Worm (Caenorhabditis elegans) whole organism, late embryonic: ENCODE measurements around the gene sms-2.
A peak's percentile ranks its signal among the peaks of the same experiment; 100 is the strongest.

ENCODE experiments used
- C08G9.2 ChIP-seq: sonication (generic microtip); optimal IDR thresholded peaks from 2 replicates; lab custom pipeline; 2016; ENCODE audit warnings: mild to moderate bottlenecking, missing genetic modification characterization, moderate library complexity, missing compliant biosample characterization
- C38D4.7 ChIP-seq: fragments of 200-800 bp; sonication (Bioruptor generic); optimal IDR thresholded peaks from 2 replicates; lab custom pipeline; 2018; ENCODE audit warnings: mild to moderate bottlenecking, missing genetic modification characterization, moderate library complexity, missing compliant biosample characterization
- ahr-1 ChIP-seq: sonication (generic microtip); optimal IDR thresholded peaks from 2 replicates; lab custom pipeline; 2016; ENCODE audit warnings: missing genetic modification characterization, missing compliant biosample characterization
- ceh-14 ChIP-seq: sonication (generic microtip); optimal IDR thresholded peaks from 2 replicates; lab custom pipeline; 2016; ENCODE audit warnings: missing genotype, missing genetic modification characterization, missing compliant biosample characterization
- ceh-18 ChIP-seq: sonication (generic microtip); optimal IDR thresholded peaks from 2 replicates; lab custom pipeline; 2016; ENCODE audit warnings: missing genetic modification characterization, missing compliant biosample characterization
- ceh-19 ChIP-seq: fragments of 200-800 bp; sonication (Bioruptor generic); optimal IDR thresholded peaks from 2 replicates; lab custom pipeline; 2018; ENCODE audit warnings: mild to moderate bottlenecking, missing genetic modification characterization, missing compliant biosample characterization
- ceh-31 ChIP-seq: sonication (generic microtip); optimal IDR thresholded peaks from 2 replicates; lab custom pipeline; 2016; ENCODE audit warnings: missing genetic modification characterization, missing compliant biosample characterization
- ceh-34 ChIP-seq: sonication (generic microtip); optimal IDR thresholded peaks from 2 replicates; lab custom pipeline; 2016; ENCODE audit warnings: mild to moderate bottlenecking, missing genetic modification characterization, missing compliant biosample characterization
- ceh-6 ChIP-seq: fragments of 200-800 bp; sonication (Bioruptor generic); optimal IDR thresholded peaks from 2 replicates; lab custom pipeline; 2018; ENCODE audit warnings: mild to moderate bottlenecking, missing genetic modification characterization, missing compliant biosample characterization
- ceh-9 ChIP-seq: sonication (generic microtip); optimal IDR thresholded peaks from 2 replicates; lab custom pipeline; 2016; ENCODE audit warnings: mild to moderate bottlenecking, missing genetic modification characterization, inconsistent platforms, missing compliant biosample characterization
- dmd-4 ChIP-seq: sonication (generic microtip); optimal IDR thresholded peaks from 2 replicates; lab custom pipeline; 2016; ENCODE audit warnings: borderline replicate concordance, missing genetic modification characterization, missing compliant biosample characterization
- elt-4 ChIP-seq: sonication (generic microtip); optimal IDR thresholded peaks from 2 replicates; lab custom pipeline; 2016; ENCODE audit warnings: missing genetic modification characterization, missing compliant biosample characterization
- ets-4 ChIP-seq: sonication (generic microtip); optimal IDR thresholded peaks from 2 replicates; lab custom pipeline; 2016; ENCODE audit warnings: missing genetic modification characterization, missing compliant biosample characterization
- eyg-1 ChIP-seq: sonication (generic microtip); optimal IDR thresholded peaks from 2 replicates; lab custom pipeline; 2016; ENCODE audit warnings: missing genotype, missing genetic modification characterization, missing compliant biosample characterization
- fax-1 ChIP-seq: sonication (generic microtip); optimal IDR thresholded peaks from 2 replicates; lab custom pipeline; 2016; ENCODE audit warnings: missing genotype, missing genetic modification characterization, missing compliant biosample characterization
- fkh-6 ChIP-seq: sonication (generic microtip); optimal IDR thresholded peaks from 2 replicates; lab custom pipeline; 2016; ENCODE audit warnings: missing genetic modification characterization, missing compliant biosample characterization
- gmeb-2 ChIP-seq: sonication (generic microtip); optimal IDR thresholded peaks from 2 replicates; lab custom pipeline; 2016; ENCODE audit warnings: missing genetic modification characterization, inconsistent platforms, missing compliant biosample characterization
- hlh-30 ChIP-seq: sonication (generic microtip); optimal IDR thresholded peaks from 2 replicates; lab custom pipeline; 2017; ENCODE audit warnings: antibody characterized with exemption, missing genetic modification characterization, missing compliant biosample characterization; ENCODE audit not compliant: insufficient read depth
- hlh-6 ChIP-seq: sonication (generic microtip); optimal IDR thresholded peaks from 2 replicates; lab custom pipeline; 2016; ENCODE audit warnings: missing genotype, missing genetic modification characterization, missing compliant biosample characterization
- mec-3 ChIP-seq: sonication (generic microtip); optimal IDR thresholded peaks from 2 replicates; lab custom pipeline; 2016; ENCODE audit warnings: borderline replicate concordance, missing genetic modification characterization, missing compliant biosample characterization
- nfya-1 ChIP-seq: sonication (generic microtip); optimal IDR thresholded peaks from 2 replicates; lab custom pipeline; 2017; ENCODE audit warnings: missing genetic modification characterization, mild to moderate bottlenecking, missing compliant biosample characterization, antibody characterized with exemption, moderate library complexity
- npax-4 ChIP-seq: sonication (generic microtip); optimal IDR thresholded peaks from 2 replicates; lab custom pipeline; 2016; ENCODE audit warnings: missing genetic modification characterization, missing compliant biosample characterization
- odd-2 ChIP-seq: sonication (generic microtip); optimal IDR thresholded peaks from 2 replicates; lab custom pipeline; 2017; ENCODE audit warnings: antibody characterized with exemption, mild to moderate bottlenecking, missing genetic modification characterization, missing compliant biosample characterization
- pat-9 ChIP-seq: fragments of 200-800 bp; sonication (Bioruptor generic); optimal IDR thresholded peaks from 2 replicates; lab custom pipeline; 2018; ENCODE audit warnings: mild to moderate bottlenecking, missing genetic modification characterization, moderate library complexity, missing compliant biosample characterization
- pax-1 ChIP-seq: fragments of 150-350 bp; optimal IDR thresholded peaks from 2 replicates; lab custom pipeline; 2014; ENCODE audit warnings: missing biosample characterization, missing genetic modification characterization
- pqm-1 ChIP-seq: sonication (generic microtip); optimal IDR thresholded peaks from 2 replicates; lab custom pipeline; 2016; ENCODE audit warnings: missing genetic modification characterization, missing compliant biosample characterization
- sox-4 ChIP-seq: sonication (generic microtip); optimal IDR thresholded peaks from 2 replicates; lab custom pipeline; 2017; ENCODE audit warnings: mild to moderate bottlenecking, missing genetic modification characterization, inconsistent platforms, missing compliant biosample characterization
- tbx-2 ChIP-seq: sonication (generic microtip); optimal IDR thresholded peaks from 2 replicates; lab custom pipeline; 2016; ENCODE audit warnings: missing genetic modification characterization, missing compliant biosample characterization
- tbx-7 ChIP-seq: sonication (generic microtip); optimal IDR thresholded peaks from 2 replicates; lab custom pipeline; 2016; ENCODE audit warnings: missing genotype, missing genetic modification characterization, missing compliant biosample characterization
- ttx-3 ChIP-seq: sonication (generic microtip); optimal IDR thresholded peaks from 2 replicates; lab custom pipeline; 2016; ENCODE audit warnings: missing genetic modification reagents, missing genetic modification characterization, missing compliant biosample characterization
- unc-42 ChIP-seq: sonication (generic microtip); optimal IDR thresholded peaks from 2 replicates; lab custom pipeline; 2016; ENCODE audit warnings: missing genotype, missing genetic modification characterization, missing compliant biosample characterization
- zip-5 ChIP-seq: sonication (generic microtip); optimal IDR thresholded peaks from 2 replicates; lab custom pipeline; 2016; ENCODE audit warnings: missing genetic modification characterization, missing compliant biosample characterization
- ztf-16 ChIP-seq: sonication (generic microtip); optimal IDR thresholded peaks from 2 replicates; lab custom pipeline; 2017; ENCODE audit warnings: missing genetic modification characterization, missing compliant biosample characterization

sms-2 gene

DNA sequence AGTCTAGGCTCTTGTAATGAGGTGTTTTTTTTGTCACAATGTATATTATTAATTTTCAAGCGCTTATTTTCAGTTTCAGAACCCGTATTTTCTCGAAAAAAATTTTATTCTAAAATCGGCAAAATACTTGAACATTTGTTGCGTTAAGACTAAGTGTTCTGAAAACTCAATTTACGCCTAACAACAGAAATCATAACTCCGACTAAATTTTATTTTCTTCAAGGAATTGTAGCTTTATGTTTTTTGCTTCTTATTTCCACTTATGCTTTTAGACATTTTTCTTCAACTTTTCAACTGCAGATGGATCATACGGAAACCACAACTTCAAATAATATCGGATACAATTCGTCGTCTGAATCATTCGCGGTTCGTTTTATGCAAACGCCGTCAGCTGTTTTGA, 15.2 kb downstream of the sms-2 start, which contains the start of gene F35H12.1:
Gene F35H12.1, plus strand, starts transcription at position 301 of the 400 bp plus-strand sequence.
- TF ChIP-seq odd-2 (tag; lab: Kevin White, UChicago), result no peak
- no peak for TF ChIP-seq hlh-30 (tag; lab: Kevin White, UChicago)
- TF ChIP-seq eyg-1 (tag; lab: Kevin White, UChicago), result no peak
- no peak for TF ChIP-seq ztf-16 (tag; lab: Kevin White, UChicago)
- TF ChIP-seq gmeb-2 (tag; lab: Kevin White, UChicago), result no peak
- TF ChIP-seq ttx-3 (tag; lab: Kevin White, UChicago), result no peak
- TF ChIP-seq fax-1 (tag; lab: Kevin White, UChicago), result no peak
- TF ChIP-seq C08G9.2 (tag; lab: Kevin White, UChicago), result no peak
- TF ChIP-seq pqm-1, result no peak
- no peak for TF ChIP-seq unc-42 (tag; lab: Kevin White, UChicago)

DNA sequence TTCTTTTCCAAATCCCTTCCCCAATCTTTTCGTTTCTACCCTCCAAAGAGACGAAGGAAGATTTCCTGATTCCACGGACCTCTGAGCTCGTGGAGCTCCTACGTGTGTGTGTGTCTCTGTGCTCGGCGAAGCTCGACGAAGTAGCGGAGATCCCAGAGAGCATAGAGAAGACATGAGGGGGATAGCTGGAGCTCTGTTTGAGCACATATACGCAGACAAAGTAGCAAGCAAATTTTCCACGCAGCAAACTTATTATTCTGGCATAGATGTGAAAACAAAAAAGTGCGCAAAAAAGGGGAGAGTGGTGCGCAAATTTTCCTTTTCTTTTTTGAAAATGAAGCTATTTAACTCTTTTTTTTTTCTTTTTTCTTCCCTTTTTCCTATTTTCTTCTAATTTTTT, 15.8 kb downstream of the sms-2 start:
- TF ChIP-seq nfya-1 (peak; percentile 35), tbx-2 (tag; lab: Kevin White, UChicago) (peak; percentile 23), ets-4 (tag; lab: Kevin White, UChicago) (no peak), unc-42 (tag; lab: Kevin White, UChicago) (peak; percentile 77), odd-2 (tag; lab: Kevin White, UChicago) (no peak), ceh-14 (tag; lab: Kevin White, UChicago) (peak; percentile 58), ceh-31 (tag; lab: Kevin White, UChicago) (peak; percentile 65), ceh-19 (GFP tag; lab: Kevin White, UChicago) (peak; percentile 2), ceh-18 (peak; percentile 19)

DNA sequence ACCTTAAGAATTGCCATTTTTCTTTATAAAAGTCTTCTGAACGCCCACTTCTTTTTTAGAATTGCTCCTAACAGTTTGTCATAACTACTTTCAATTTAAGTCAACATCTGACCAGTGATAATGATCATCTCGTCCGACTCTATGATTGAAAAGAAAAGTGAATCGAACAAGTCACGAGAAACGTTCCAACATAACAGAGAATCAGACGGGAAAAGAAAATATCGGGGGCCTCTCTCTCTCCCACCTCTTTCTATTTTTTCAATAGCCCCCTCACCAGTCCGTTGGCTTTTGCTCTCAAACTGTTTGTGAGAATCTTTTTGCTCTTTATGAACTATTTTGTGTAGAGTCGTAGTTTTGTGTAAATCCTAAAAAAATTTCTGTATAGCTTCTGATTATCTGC, 21.1 kb downstream of the sms-2 start:
- TF ChIP-seq ceh-18 (no peak), ahr-1 (tag; lab: Kevin White, UChicago) (no peak), mec-3 (no peak), pax-1 (tag; lab: Kevin White, UChicago) (no peak), elt-4 (tag; lab: Kevin White, UChicago) (no peak)

DNA sequence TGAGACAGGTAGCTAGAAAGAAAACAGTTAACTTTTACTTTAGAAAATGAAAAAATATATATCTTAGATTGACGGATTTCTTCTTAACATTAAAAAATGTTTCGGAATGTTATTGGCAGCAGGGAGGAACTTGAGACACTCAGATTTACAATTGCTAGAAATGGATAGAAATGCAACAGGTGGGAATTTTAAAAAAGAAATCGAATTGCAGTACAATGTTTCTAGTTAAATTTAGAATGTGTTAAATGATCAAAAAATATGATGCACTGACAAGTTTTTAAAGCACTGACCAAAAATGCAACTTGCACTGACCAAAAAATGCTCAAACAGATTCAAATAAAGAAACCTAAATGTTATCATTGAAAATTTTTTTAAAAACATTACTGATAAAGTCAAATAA, 22.6 kb downstream of the sms-2 start:
- TF ChIP-seq ceh-34 (tag; lab: Kevin White, UChicago), result no peak
- TF ChIP-seq zip-5, result no peak
- TF ChIP-seq pat-9, result no peak
- TF ChIP-seq ceh-6 (GFP tag; lab: Kevin White, UChicago), result no peak
- TF ChIP-seq pax-1 (tag; lab: Kevin White, UChicago), result no peak
- TF ChIP-seq C38D4.7 (GFP tag; lab: Kevin White, UChicago), result no peak
- TF ChIP-seq tbx-7 (tag; lab: Kevin White, UChicago), result no peak
- no peak for TF ChIP-seq fkh-6 (tag; lab: Kevin White, UChicago)
- TF ChIP-seq ceh-18, result no peak
- no peak for TF ChIP-seq elt-4 (tag; lab: Kevin White, UChicago)
- TF ChIP-seq sox-4 (tag; lab: Kevin White, UChicago), result no peak
- TF ChIP-seq dmd-4, result no peak
- TF ChIP-seq hlh-6 (tag; lab: Kevin White, UChicago), result no peak
- TF ChIP-seq npax-4 (tag; lab: Kevin White, UChicago), result no peak
- no peak for TF ChIP-seq mec-3
- TF ChIP-seq, all 69 proteins: peak for 0

DNA sequence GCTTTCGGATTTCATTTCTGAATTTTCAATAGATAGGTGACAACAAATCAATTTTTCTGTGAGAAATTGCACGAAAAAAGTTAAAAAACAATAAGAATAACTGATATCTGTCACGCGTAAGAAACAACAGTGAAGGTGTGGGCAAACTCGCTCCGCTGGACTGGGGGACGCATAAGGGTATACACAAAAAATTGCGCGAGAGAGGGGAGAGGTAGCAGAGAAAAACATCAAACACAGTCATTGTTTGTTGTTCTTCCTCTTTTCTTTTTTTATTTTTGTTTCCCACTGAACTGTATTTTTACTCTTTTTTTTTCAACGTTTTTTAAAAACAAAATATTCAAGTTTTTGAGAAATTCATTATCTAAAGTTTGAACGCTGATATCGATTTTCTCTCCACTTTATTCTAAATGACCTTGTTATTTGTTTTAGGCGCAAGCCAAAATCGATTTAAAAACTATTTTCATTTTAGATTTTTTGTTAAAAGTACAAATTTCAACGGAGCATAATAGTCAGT, 24.1 kb downstream of the sms-2 start, which contains the start of the genes pifk-1 and tbc-11:
Gene pifk-1, minus strand, starts transcription at position 17 of the 514 bp plus-strand sequence.
Gene tbc-11, plus strand, starts transcription at position 464 of the 514 bp plus-strand sequence.
- TF ChIP-seq ceh-9 (tag; lab: Kevin White, UChicago), result no peak
- TF ChIP-seq hlh-30 (tag; lab: Kevin White, UChicago), result peak; percentile 47
